Worm (Caenorhabditis elegans) whole organism, mixed stage, embryonic: ENCODE measurements around the gene F48F7.6.

ENCODE experiments used
- blmp-1 ChIP-seq: fragments of 150-350 bp; optimal IDR thresholded peaks from 2 replicates; lab custom pipeline; 2014; ENCODE audit warnings: missing biosample characterization, missing genetic modification characterization
- elt-3 ChIP-seq: fragments of 150-350 bp; optimal IDR thresholded peaks from 2 replicates; lab custom pipeline; 2014; ENCODE audit warnings: missing biosample characterization, missing genetic modification characterization
- lin-13 ChIP-seq: fragments of 150-350 bp; optimal IDR thresholded peaks from 2 replicates; lab custom pipeline; 2014; ENCODE audit warnings: missing biosample characterization, missing genetic modification characterization
- lsy-2 ChIP-seq: fragments of 150-350 bp; optimal IDR thresholded peaks from 2 replicates; lab custom pipeline; 2014; ENCODE audit warnings: missing biosample characterization, missing genetic modification characterization
- mep-1 ChIP-seq: fragments of 150-350 bp; optimal IDR thresholded peaks from 2 replicates; lab custom pipeline; 2017; ENCODE audit warnings: missing biosample characterization, missing genetic modification reagents, missing genetic modification characterization, inconsistent platforms
- nhr-2 ChIP-seq: fragments of 150-350 bp; optimal IDR thresholded peaks from 2 replicates; lab custom pipeline; 2014; ENCODE audit warnings: missing biosample characterization, missing genetic modification characterization
- nhr-28 ChIP-seq: fragments of 150-350 bp; optimal IDR thresholded peaks from 2 replicates; lab custom pipeline; 2014; ENCODE audit warnings: missing biosample characterization, missing genetic modification characterization
- nhr-76 ChIP-seq: sonication (generic microtip); optimal IDR thresholded peaks from 2 replicates; lab custom pipeline; 2017; ENCODE audit warnings: missing biosample characterization, missing genetic modification characterization
- snpc-4 ChIP-seq: fragments of 150-350 bp; optimal IDR thresholded peaks from 2 replicates; lab custom pipeline; 2014; ENCODE audit warnings: missing biosample characterization, missing genetic modification characterization
- tbx-8 ChIP-seq: fragments of 200-800 bp; sonication (Bioruptor generic); optimal IDR thresholded peaks from 2 replicates; lab custom pipeline; 2018; ENCODE audit warnings: mild to moderate bottlenecking, missing genetic modification characterization, moderate library complexity, missing compliant biosample characterization
- unc-62 ChIP-seq: fragments of 150-350 bp; optimal IDR thresholded peaks from 2 replicates; lab custom pipeline; 2014; ENCODE audit warnings: missing biosample characterization, missing genetic modification reagents, missing genetic modification characterization

ce11 chrX:13974448-13975071 is 3.1 kb upstream of the F48F7.6 start:
- no peak for TF ChIP-seq mep-1
- no peak for TF ChIP-seq tbx-8 (GFP tag; lab: Kevin White, UChicago)
- TF ChIP-seq nhr-28 (tag; lab: Kevin White, UChicago) = no peak
- TF ChIP-seq lsy-2 (tag; lab: Kevin White, UChicago) = no peak
- no peak for TF ChIP-seq snpc-4 (tag; lab: Kevin White, UChicago)
- TF ChIP-seq lin-13 (tag; lab: Kevin White, UChicago) = no peak
- TF ChIP-seq blmp-1 (tag; lab: Kevin White, UChicago) = no peak
- TF ChIP-seq nhr-76 (tag; lab: Kevin White, UChicago) = no peak
- TF ChIP-seq nhr-2 (tag; lab: Kevin White, UChicago) = no peak
- no peak for TF ChIP-seq elt-3
- peak; percentile 75 for TF ChIP-seq unc-62 (GFP tag; lab: Kevin White, UChicago)
